Fruit fly (Drosophila melanogaster): ENCODE data around the gene Ir75a.

DNA sequence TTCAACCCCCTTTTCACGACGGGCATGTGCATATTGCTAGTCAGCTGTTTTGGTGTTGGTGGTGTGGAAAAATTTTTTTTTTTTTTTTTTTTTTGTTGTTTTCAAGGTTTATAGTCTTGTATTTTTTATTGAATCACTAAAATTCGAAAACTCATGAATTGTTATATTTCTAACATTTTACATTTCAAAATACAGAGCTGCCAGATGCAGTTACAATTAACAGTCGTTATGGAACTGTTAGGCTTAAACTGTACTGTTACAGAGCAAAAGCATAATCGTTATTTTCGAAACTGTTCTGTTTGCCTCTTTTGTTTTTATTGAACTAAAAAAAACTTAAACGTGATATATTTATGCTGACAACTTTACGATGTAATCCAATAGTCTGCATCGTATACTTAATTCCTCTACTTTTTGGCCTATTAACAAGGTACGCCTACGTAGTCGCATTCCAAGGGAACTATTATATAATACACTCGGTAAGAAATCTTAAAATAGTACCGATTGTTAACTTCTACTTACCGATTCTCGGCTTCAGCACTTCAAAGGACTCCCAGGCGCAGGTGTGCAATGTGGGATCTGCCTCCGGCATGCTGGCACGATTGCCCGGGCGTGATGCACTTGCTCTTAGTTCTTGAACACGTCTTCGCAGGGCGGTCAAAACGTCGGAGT lies 11.2 kb downstream of the Ir75a start, which contains the start of gene CG32187:
- TF ChIP-seq CTCF (optimal IDR thresholded peaks at IDR 0.05) (no peak), CG8478 (optimal IDR thresholded peaks at IDR 0.05) (no peak)

Measured in S2 (cell line).